Fruit fly (Drosophila melanogaster) whole organism, embryonic: ENCODE data around the gene CG11617.

Experiments
- Abd-B ChIP-seq: fragments of 200-800 bp; sonication (Bioruptor generic); optimal IDR thresholded peaks from 2 replicates; lab custom pipeline; 2018; ENCODE audit warnings: missing biosample characterization, mild to moderate bottlenecking, missing genetic modification characterization, moderate library complexity
- CG10654 ChIP-seq: fragments of 200-800 bp; sonication (Bioruptor generic); optimal IDR thresholded peaks from 2 replicates; lab custom pipeline; 2016; ENCODE audit warnings: missing biosample characterization, missing genetic modification characterization
- CG11696 ChIP-seq: fragments of 200-800 bp; sonication (Bioruptor generic); IDR thresholded peaks from 2 replicates; pipeline ENCODE4 v1.3.6; 2022; ENCODE audit warnings: missing biosample characterization, missing genetic modification characterization
- CG12155 ChIP-seq: fragments of 200-800 bp; sonication (Bioruptor generic); optimal IDR thresholded peaks from 3 replicates; lab custom pipeline; 2016; ENCODE audit warnings: missing biosample characterization, missing genetic modification characterization
- CG1233 ChIP-seq: fragments of 200-800 bp; sonication (Bioruptor generic); optimal IDR thresholded peaks from 4 replicates; lab custom pipeline; 2018; ENCODE audit warnings: missing biosample characterization, mild to moderate bottlenecking, missing genetic modification characterization
- CG12769 ChIP-seq: fragments of 200-800 bp; sonication (Bioruptor generic); optimal IDR thresholded peaks from 2 replicates; lab custom pipeline; 2019; ENCODE audit warnings: missing biosample characterization, mild to moderate bottlenecking, missing genetic modification characterization, moderate library complexity
- CG14965 ChIP-seq: fragments of 200-800 bp; sonication (Bioruptor generic); optimal IDR thresholded peaks from 2 replicates; lab custom pipeline; 2016; ENCODE audit warnings: missing biosample characterization, missing genetic modification characterization, borderline replicate concordance
- CG1602 ChIP-seq: fragments of 200-800 bp; sonication (Bioruptor generic); optimal IDR thresholded peaks from 3 replicates; lab custom pipeline; 2016; ENCODE audit warnings: missing biosample characterization, missing genetic modification characterization
- CG16815 ChIP-seq: fragments of 200-800 bp; sonication (Bioruptor generic); optimal IDR thresholded peaks from 3 replicates; lab custom pipeline; 2017; ENCODE audit warnings: missing biosample characterization, mild to moderate bottlenecking, missing genetic modification characterization
- CG18476 ChIP-seq: fragments of 200-800 bp; sonication (Bioruptor generic); optimal IDR thresholded peaks from 2 replicates; lab custom pipeline; 2016; ENCODE audit warnings: missing biosample characterization, mild to moderate bottlenecking, missing genetic modification characterization
- CG18599 ChIP-seq: fragments of 200-800 bp; sonication (Bioruptor generic); optimal IDR thresholded peaks from 3 replicates; lab custom pipeline; 2017; ENCODE audit warnings: missing biosample characterization, missing genetic modification characterization, mild to moderate bottlenecking, moderate library complexity, missing genetic modification reagents
- CG2889 ChIP-seq: fragments of 200-800 bp; sonication (Bioruptor generic); IDR thresholded peaks from 3 replicates; pipeline ENCODE4 v1.3.6; 2022; ENCODE audit warnings: missing biosample characterization, missing genetic modification characterization
- CG30403 ChIP-seq: fragments of 200-800 bp; sonication (Bioruptor generic); optimal IDR thresholded peaks from 3 replicates; lab custom pipeline; 2016; ENCODE audit warnings: missing biosample characterization, missing genetic modification characterization
- CG33557 ChIP-seq: fragments of 200-800 bp; sonication (Bioruptor generic); optimal IDR thresholded peaks from 2 replicates; lab custom pipeline; 2019; ENCODE audit warnings: missing biosample characterization, mild to moderate bottlenecking, missing genetic modification characterization, moderate library complexity
- CG5180 ChIP-seq: fragments of 200-800 bp; sonication (Bioruptor generic); optimal IDR thresholded peaks from 3 replicates; lab custom pipeline; 2017; ENCODE audit warnings: missing biosample characterization, missing genetic modification characterization, mild to moderate bottlenecking, moderate library complexity, missing genetic modification reagents
- CG5245 ChIP-seq: fragments of 200-800 bp; sonication (Bioruptor generic); optimal IDR thresholded peaks from 3 replicates; lab custom pipeline; 2016; ENCODE audit warnings: missing biosample characterization, missing genetic modification characterization
- CG6254 ChIP-seq: fragments of 200-800 bp; sonication (Bioruptor generic); optimal IDR thresholded peaks from 3 replicates; lab custom pipeline; 2017; ENCODE audit warnings: mild to moderate bottlenecking, missing biosample characterization, missing genetic modification reagents, missing genetic modification characterization
- CG6689 ChIP-seq: fragments of 200-800 bp; sonication (Bioruptor generic); IDR thresholded peaks from 2 replicates; pipeline ENCODE4 v1.3.6; 2022; ENCODE audit warnings: missing biosample characterization, missing genetic modification characterization
- CG6765 ChIP-seq: fragments of 200-800 bp; sonication (Bioruptor generic); optimal IDR thresholded peaks from 3 replicates; lab custom pipeline; 2017; ENCODE audit warnings: missing biosample characterization, mild to moderate bottlenecking, missing genetic modification characterization
- CG7745 ChIP-seq: fragments of 200-800 bp; sonication (Bioruptor generic); optimal IDR thresholded peaks from 2 replicates; lab custom pipeline; 2018; ENCODE audit warnings: missing biosample characterization, mild to moderate bottlenecking, missing genetic modification characterization, moderate library complexity
- CG7839 ChIP-seq: fragments of 200-800 bp; sonication (Bioruptor generic); optimal IDR thresholded peaks from 3 replicates; lab custom pipeline; 2018; ENCODE audit warnings: missing biosample characterization, mild to moderate bottlenecking, missing genetic modification characterization, moderate library complexity
- CG7963 ChIP-seq: fragments of 200-800 bp; sonication (Bioruptor generic); IDR thresholded peaks from 3 replicates; pipeline ENCODE4 v1.3.6; 2022; ENCODE audit warnings: missing biosample characterization, missing genetic modification characterization; ENCODE audit not compliant: partially characterized antibody
- CG8765 ChIP-seq: fragments of 200-800 bp; sonication (Bioruptor generic); IDR thresholded peaks from 2 replicates; pipeline ENCODE4 v1.3.6; 2022; ENCODE audit warnings: missing biosample characterization, missing genetic modification characterization
- CG9727 ChIP-seq: fragments of 200-800 bp; sonication (Bioruptor generic); optimal IDR thresholded peaks from 3 replicates; lab custom pipeline; 2017; ENCODE audit warnings: missing biosample characterization, mild to moderate bottlenecking, missing genetic modification characterization
- Dip3 ChIP-seq: fragments of 200-800 bp; sonication (Bioruptor generic); optimal IDR thresholded peaks from 3 replicates; lab custom pipeline; 2016; ENCODE audit warnings: missing biosample characterization, missing genetic modification characterization
- HLH4C ChIP-seq: fragments of 200-800 bp; sonication (Bioruptor generic); IDR thresholded peaks from 3 replicates; pipeline ENCODE4 v1.3.6; 2022; ENCODE audit warnings: missing biosample characterization, missing genetic modification characterization; ENCODE audit not compliant: partially characterized antibody
- Hsf ChIP-seq: fragments of 200-800 bp; sonication (Bioruptor generic); optimal IDR thresholded peaks from 3 replicates; lab custom pipeline; 2016; ENCODE audit warnings: missing biosample characterization, missing genetic modification characterization
- Lpt ChIP-seq: fragments of >200 bp; optimal IDR thresholded peaks from 2 replicates; lab custom pipeline; 2018; ENCODE audit warnings: missing biosample characterization, missing genetic modification characterization
- NFAT ChIP-seq: fragments of 200-800 bp; sonication (Bioruptor generic); IDR thresholded peaks from 2 replicates; pipeline ENCODE4 v1.3.6; 2022; ENCODE audit warnings: missing biosample characterization, missing genetic modification characterization
- Side ChIP-seq: fragments of 200-800 bp; sonication (Bioruptor generic); optimal IDR thresholded peaks from 2 replicates; lab custom pipeline; 2016; ENCODE audit warnings: missing biosample characterization, missing genetic modification characterization
- Six4 ChIP-seq: fragments of 200-800 bp; sonication (Bioruptor generic); optimal IDR thresholded peaks from 2 replicates; lab custom pipeline; 2016; ENCODE audit warnings: missing biosample characterization, missing genetic modification characterization
- Xrp1 ChIP-seq: fragments of 200-800 bp; sonication (Bioruptor generic); IDR thresholded peaks from 2 replicates; pipeline ENCODE4 v1.3.6; 2022; ENCODE audit warnings: missing biosample characterization, missing genetic modification characterization
- abd-A ChIP-seq: fragments of 200-800 bp; sonication (Bioruptor generic); optimal IDR thresholded peaks from 3 replicates; lab custom pipeline; 2019; ENCODE audit warnings: missing biosample characterization, mild to moderate bottlenecking, missing genetic modification characterization, moderate library complexity
- ase ChIP-seq: fragments of 200-800 bp; sonication (Bioruptor generic); IDR thresholded peaks from 3 replicates; pipeline ENCODE4 v1.3.6; 2022; ENCODE audit warnings: missing biosample characterization, missing genetic modification characterization
- bigmax ChIP-seq: fragments of 200-800 bp; sonication (Bioruptor generic); optimal IDR thresholded peaks from 2 replicates; lab custom pipeline; 2018; ENCODE audit warnings: missing biosample characterization, mild to moderate bottlenecking, missing genetic modification characterization
- cad ChIP-seq: fragments of >200 bp; optimal IDR thresholded peaks from 2 replicates; lab custom pipeline; 2017; ENCODE audit warnings: missing biosample characterization, missing genetic modification characterization
- crc ChIP-seq: fragments of 200-800 bp; sonication (Bioruptor generic); optimal IDR thresholded peaks from 2 replicates; lab custom pipeline; 2016; ENCODE audit warnings: missing biosample characterization, missing genetic modification characterization
- croc ChIP-seq: fragments of 200-800 bp; sonication (Bioruptor generic); conservative IDR thresholded peaks from 3 replicates; pipeline ENCODE4 v1.3.6; 2022; ENCODE audit warnings: missing biosample characterization, missing genetic modification characterization
- esg ChIP-seq: fragments of 200-800 bp; sonication (Bioruptor generic); conservative IDR thresholded peaks from 2 replicates; pipeline ENCODE4 v1.3.6; 2022; ENCODE audit warnings: missing biosample characterization, missing genetic modification characterization
- fd3F ChIP-seq: fragments of 200-800 bp; sonication (Bioruptor generic); optimal IDR thresholded peaks from 2 replicates; lab custom pipeline; 2018; ENCODE audit warnings: missing biosample characterization, mild to moderate bottlenecking, missing genetic modification characterization, moderate library complexity
- gsb ChIP-seq: fragments of 200-800 bp; sonication (Bioruptor generic); IDR thresholded peaks from 2 replicates; pipeline ENCODE4 v1.3.6; 2022; ENCODE audit warnings: missing biosample characterization, missing genetic modification characterization
- gsb-n ChIP-seq: fragments of 200-800 bp; sonication (Bioruptor generic); optimal IDR thresholded peaks from 3 replicates; lab custom pipeline; 2018; ENCODE audit warnings: missing biosample characterization, mild to moderate bottlenecking, missing genetic modification characterization
- her ChIP-seq: fragments of 200-800 bp; sonication (Bioruptor generic); optimal IDR thresholded peaks from 2 replicates; lab custom pipeline; 2016; ENCODE audit warnings: missing biosample characterization, missing genetic modification characterization
- nerfin-2 ChIP-seq: fragments of 200-800 bp; sonication (Bioruptor generic); IDR thresholded peaks from 2 replicates; pipeline ENCODE4 v1.3.6; 2022; ENCODE audit warnings: missing biosample characterization, missing genetic modification characterization; ENCODE audit not compliant: partially characterized antibody
- oc ChIP-seq: fragments of 200-800 bp; sonication (Bioruptor generic); optimal IDR thresholded peaks from 2 replicates; lab custom pipeline; 2018; ENCODE audit warnings: missing biosample characterization, mild to moderate bottlenecking, missing genetic modification characterization, moderate library complexity
- pho ChIP-seq: fragments of 200-800 bp; sonication (Bioruptor generic); optimal IDR thresholded peaks from 2 replicates; lab custom pipeline; 2016; ENCODE audit warnings: missing biosample characterization, missing genetic modification characterization
- sna ChIP-seq: fragments of 200-800 bp; sonication (Bioruptor generic); IDR thresholded peaks from 2 replicates; pipeline ENCODE4 v1.3.6; 2022; ENCODE audit warnings: missing biosample characterization, missing genetic modification characterization; ENCODE audit not compliant: partially characterized antibody
- stwl ChIP-seq: fragments of 200-800 bp; sonication (Bioruptor generic); optimal IDR thresholded peaks from 3 replicates; lab custom pipeline; 2018; ENCODE audit warnings: missing biosample characterization, mild to moderate bottlenecking, missing genetic modification characterization, moderate library complexity

CG11617 gene

DNA sequence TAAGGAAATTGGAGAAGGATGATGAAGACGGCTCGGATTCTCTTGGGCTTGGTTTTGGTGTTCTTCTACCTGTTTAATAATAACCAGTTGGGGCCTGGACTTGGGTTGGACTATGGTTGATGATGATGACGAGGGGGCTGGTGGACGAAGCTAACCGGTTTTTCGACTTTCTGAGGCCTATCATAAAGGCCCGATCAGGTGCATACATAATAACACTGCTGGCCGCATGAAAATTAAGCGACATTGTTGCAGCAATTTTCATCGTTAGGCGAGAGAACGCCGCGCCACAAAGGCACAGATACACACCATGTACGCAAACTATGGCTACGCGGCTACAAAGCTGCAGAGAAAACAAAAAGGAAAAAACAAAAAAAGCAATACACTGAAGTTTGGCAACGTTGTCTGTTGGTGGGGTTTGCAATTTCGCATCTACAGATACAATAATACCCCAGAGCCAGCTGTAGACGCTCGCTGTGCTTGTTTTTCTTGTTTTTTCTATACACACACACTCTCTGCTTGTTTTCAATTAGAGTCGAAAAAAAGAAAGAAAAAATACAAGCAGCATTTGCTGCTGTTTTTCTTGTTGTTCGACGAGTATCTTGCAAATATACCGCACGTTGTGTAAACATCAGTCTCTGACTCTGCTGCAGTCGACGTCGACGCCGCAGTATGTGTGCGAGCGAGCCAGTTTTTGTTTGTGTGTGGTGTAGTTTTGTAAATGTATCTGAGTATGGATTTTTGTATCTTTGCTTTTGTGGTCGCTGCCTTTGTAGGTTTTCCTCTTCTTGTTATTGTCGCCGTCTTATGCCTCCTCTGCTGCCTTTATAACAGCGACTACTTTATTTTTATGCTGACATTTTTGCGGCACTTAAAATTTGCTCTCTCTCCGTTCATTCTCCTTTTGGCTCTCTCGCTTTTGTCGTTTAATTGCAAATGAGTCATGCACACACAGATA lies 40.7 kb downstream of the CG11617 start (continued):
- TF ChIP-seq CG8765 (GFP tag; lab: Robert Waterston, UW), result no peak
- TF ChIP-seq her (GFP tag; lab: Kevin White, UChicago), result peak; percentile 68
- TF ChIP-seq cad, result no peak
- peak; percentile 93 for TF ChIP-seq CG18599 (GFP tag; lab: Kevin White, UChicago)
- TF ChIP-seq bigmax (GFP tag; lab: Kevin White, UChicago), result peak; percentile 58
- peak; percentile 63 for TF ChIP-seq fd3F (GFP tag; lab: Kevin White, UChicago)
- TF ChIP-seq CG12155, result peak; percentile 56
- peak; percentile 85 for TF ChIP-seq CG9727 (GFP tag; lab: Kevin White, UChicago)
- peak; percentile 29 for TF ChIP-seq CG1602 (GFP tag; lab: Kevin White, UChicago)
- peak; percentile 91 for TF ChIP-seq CG6765 (GFP tag; lab: Kevin White, UChicago)
- peak; percentile 63 for TF ChIP-seq CG12769 (tag; lab: Kevin White, UChicago)
- TF ChIP-seq CG7745 (tag; lab: Kevin White, UChicago), result peak; percentile 61
- TF ChIP-seq nerfin-2, result no peak
- peak; percentile 33 for TF ChIP-seq CG7839 (tag; lab: Kevin White, UChicago)
- no peak for TF ChIP-seq CG2889 (GFP tag; lab: Robert Waterston, UW)
- peak; percentile 69 for TF ChIP-seq pho
- TF ChIP-seq Xrp1 (GFP tag; lab: Robert Waterston, UW), result no peak
- peak; percentile 15 for TF ChIP-seq crc
- TF ChIP-seq CG10654 (GFP tag; lab: Kevin White, UChicago), result peak; percentile 37
- TF ChIP-seq NFAT (GFP tag; lab: Robert Waterston, UW), result no peak
- TF ChIP-seq HLH4C (GFP tag; lab: Robert Waterston, UW), result no peak
- peak; percentile 98 for TF ChIP-seq abd-A (tag; lab: Kevin White, UChicago)
- TF ChIP-seq sna, result no peak
- TF ChIP-seq Abd-B (GFP tag; lab: Kevin White, UChicago), result no peak
- no peak for TF ChIP-seq CG14965 (GFP tag; lab: Kevin White, UChicago)
- TF ChIP-seq CG18476 (GFP tag; lab: Kevin White, UChicago), result no peak
- TF ChIP-seq CG11696 (GFP tag; lab: Robert Waterston, UW), result no peak
- peak; percentile 59 for TF ChIP-seq gsb-n (tag; lab: Kevin White, UChicago)
- TF ChIP-seq CG1233 (GFP tag; lab: Kevin White, UChicago), result peak; percentile 78
- TF ChIP-seq Hsf (GFP tag; lab: Kevin White, UChicago), result peak; percentile 30
- no peak for TF ChIP-seq ase (GFP tag; lab: Robert Waterston, UW)
- TF ChIP-seq CG6689 (GFP tag; lab: Robert Waterston, UW), result no peak
- TF ChIP-seq Lpt (GFP tag; lab: Kevin White, UChicago), result peak; percentile 27
- no peak for TF ChIP-seq CG16815 (GFP tag; lab: Kevin White, UChicago)
- peak; percentile 41 for TF ChIP-seq CG6254
- no peak for TF ChIP-seq stwl (tag; lab: Kevin White, UChicago)
- TF ChIP-seq gsb (GFP tag; lab: Robert Waterston, UW), result no peak
- TF ChIP-seq CG5180 (GFP tag; lab: Kevin White, UChicago), result peak; percentile 75
- peak; percentile 27 for TF ChIP-seq CG30403 (GFP tag; lab: Kevin White, UChicago)
- TF ChIP-seq CG33557, result peak; percentile 56
- TF ChIP-seq oc (tag; lab: Kevin White, UChicago), result peak; percentile 21
- peak; percentile 87 for TF ChIP-seq Side (GFP tag; lab: Kevin White, UChicago)
- TF ChIP-seq croc (GFP tag; lab: Robert Waterston, UW), result peak; percentile 25; the same call in 1 of the 3 replicates
- TF ChIP-seq esg, result no peak
- TF ChIP-seq CG5245 (GFP tag; lab: Kevin White, UChicago), result no peak
- no peak for TF ChIP-seq CG7963
- TF ChIP-seq Dip3, result peak; percentile 65
- peak; percentile 14 for TF ChIP-seq Six4 (GFP tag; lab: Kevin White, UChicago)
